Worm (Caenorhabditis elegans) whole organism, midembryonic: ENCODE results near the gene T08D10.5.

Experiments
- T22C8.4 ChIP-seq: fragments of 200-800 bp; sonication (Bioruptor generic); IDR thresholded peaks from 2 replicates; pipeline ENCODE4 v1.3.6; 2022; ENCODE audit warnings: missing genetic modification characterization, missing compliant biosample characterization
- cog-1 ChIP-seq: sonication (generic microtip); optimal IDR thresholded peaks from 2 replicates; lab custom pipeline; 2016; ENCODE audit warnings: missing genetic modification characterization, missing compliant biosample characterization
- flt-1 ChIP-seq: fragments of 200-800 bp; sonication (Bioruptor generic); IDR thresholded peaks from 2 replicates; pipeline ENCODE4 v1.3.6; 2022; ENCODE audit warnings: missing genetic modification characterization, missing compliant biosample characterization
- ref-1 ChIP-seq: fragments of 200-800 bp; sonication (Bioruptor generic); conservative IDR thresholded peaks from 2 replicates; pipeline ENCODE4 v1.3.6; 2022; ENCODE audit warnings: missing genetic modification reagents, missing genetic modification characterization, missing compliant biosample characterization
- tab-1 ChIP-seq: fragments of 200-800 bp; sonication (Bioruptor generic); IDR thresholded peaks from 2 replicates; pipeline ENCODE4 v1.3.6; 2022; ENCODE audit warnings: missing genetic modification characterization, missing compliant biosample characterization
- ztf-23 ChIP-seq: fragments of 200-800 bp; sonication (Bioruptor generic); IDR thresholded peaks from 2 replicates; pipeline ENCODE4 v1.3.6; 2022; ENCODE audit warnings: missing genetic modification reagents, missing genetic modification characterization, missing compliant biosample characterization

DNA sequence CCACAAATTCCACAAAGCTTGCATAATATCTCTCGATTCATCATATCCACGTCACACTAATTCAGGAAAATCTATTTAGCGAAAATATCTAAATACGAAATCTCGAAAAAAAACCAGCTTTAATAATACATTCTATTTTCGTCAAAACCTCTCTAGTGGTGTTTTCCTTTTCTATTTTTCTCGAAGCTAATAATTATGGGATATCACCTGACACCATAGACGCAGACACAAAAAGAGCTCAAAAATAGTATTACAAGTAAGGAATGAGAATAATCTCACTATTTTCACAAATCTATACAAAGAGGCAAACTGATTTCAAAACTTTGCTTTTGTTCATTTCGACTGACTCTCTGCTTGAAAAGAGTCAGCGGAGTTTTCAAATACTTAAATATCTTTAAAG, 11.7 kb downstream of the T08D10.5 start:
- no peak for TF ChIP-seq cog-1 (tag; lab: Kevin White, UChicago)
- TF ChIP-seq T22C8.4 (GFP tag; lab: Robert Waterston, UW), result no peak
- TF ChIP-seq flt-1 (GFP tag; lab: Robert Waterston, UW), result no peak
- TF ChIP-seq tab-1 (GFP tag; lab: Robert Waterston, UW), result no peak
- TF ChIP-seq ref-1, result no peak
- TF ChIP-seq ztf-23 (GFP tag; lab: Robert Waterston, UW), result no peak
